Fruit fly (Drosophila melanogaster): Measurements from ENCODE around the gene rept.

DNA sequence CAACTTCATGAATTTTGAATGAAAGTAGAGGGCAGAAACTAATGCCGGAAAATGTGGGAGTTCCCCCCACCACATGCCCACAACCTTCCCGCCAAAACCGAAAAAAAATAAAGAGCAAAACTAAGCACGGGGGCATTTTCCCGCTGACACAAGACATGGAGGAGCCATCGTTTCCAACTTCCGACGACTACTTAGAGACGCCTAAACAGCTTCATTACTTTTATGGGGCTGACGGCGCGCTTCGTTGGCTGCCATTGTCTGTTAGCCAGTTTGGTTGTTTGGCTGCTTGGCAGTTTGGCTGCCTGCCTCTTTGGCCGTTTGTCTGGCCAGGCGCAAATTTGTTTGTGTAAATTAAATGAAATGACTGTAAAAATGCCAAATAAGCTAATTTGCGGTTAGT, 40.9 kb upstream of the rept start:
- TF ChIP-seq CG32121 (GFP tag; IDR thresholded peaks at IDR 0.05) (no peak), Ets98B (GFP tag; IDR thresholded peaks at IDR 0.05) (no peak)

All from whole organism, pupa.